Fruit fly (Drosophila melanogaster) whole organism, larva: ENCODE data around the gene CG1578.

Experiments used
- noc ChIP-seq: fragments of 200-800 bp; sonication (Bioruptor generic); optimal IDR thresholded peaks from 3 replicates; lab custom pipeline; 2019; ENCODE audit warnings: missing biosample characterization, mild to moderate bottlenecking, missing genetic modification characterization, moderate library complexity

Gene CG1578

dm6 chrX:11816434-11816948 lies at the start of gene CG1578, which contains the start of gene rudhira:
TSS of gene CG1578 (minus strand) at chrX:11816551.
TSS of gene rudhira (plus strand) at chrX:11816898.
- no peak for TF ChIP-seq noc (tag; lab: Kevin White, UChicago)

- no peak for TF ChIP-seq noc (tag; lab: Kevin White, UChicago)
Measured at dm6 chrX:11858439-11858813, 42.1 kb upstream of the CG1578 start.

- peak; percentile 77 for TF ChIP-seq noc (tag; lab: Kevin White, UChicago)
Measured at dm6 chrX:11857522-11858438, 41.4 kb upstream of the CG1578 start.

- no peak for TF ChIP-seq noc (tag; lab: Kevin White, UChicago)
Measured at dm6 chrX:11856867-11857266, 40.5 kb upstream of the CG1578 start.

dm6 chrX:11855950-11856349 lies 39.6 kb upstream of the CG1578 start:
- no peak for TF ChIP-seq noc (tag; lab: Kevin White, UChicago)

- peak; percentile 30 for TF ChIP-seq noc (tag; lab: Kevin White, UChicago)
Measured at dm6 chrX:11854758-11855465, 38.6 kb upstream of the CG1578 start, which contains the start of the genes CG10347 and ATP7. TSS of gene CG10347 (minus strand) at chrX:11854931. TSS of gene ATP7 (plus strand) at chrX:11855022.

dm6 chrX:11852310-11852709 lies 36.0 kb upstream of the CG1578 start, which contains the start of gene p24-1:
TSS of gene p24-1 (minus strand) at chrX:11852530.
- peak; percentile 31 for TF ChIP-seq noc (tag; lab: Kevin White, UChicago)

dm6 chrX:11849267-11849666 lies 32.9 kb upstream of the CG1578 start:
- no peak for TF ChIP-seq noc (tag; lab: Kevin White, UChicago)

dm6 chrX:11848507-11849264 lies 32.3 kb upstream of the CG1578 start:
- peak; percentile 35 for TF ChIP-seq noc (tag; lab: Kevin White, UChicago)

dm6 chrX:11846049-11846718 lies 29.8 kb upstream of the CG1578 start, which contains the start of gene CG15740:
TSS of gene CG15740 (minus strand) at chrX:11846099.
- TF ChIP-seq noc (tag; lab: Kevin White, UChicago) = no peak

dm6 chrX:11841702-11842378 lies 25.5 kb upstream of the CG1578 start:
- TF ChIP-seq noc (tag; lab: Kevin White, UChicago) = no peak

dm6 chrX:11839308-11839707 lies 23.0 kb upstream of the CG1578 start, which contains the start of gene Cyp28c1:
TSS of gene Cyp28c1 (plus strand) at chrX:11839608.
- no peak for TF ChIP-seq noc (tag; lab: Kevin White, UChicago)

dm6 chrX:11837926-11838325 lies 21.6 kb upstream of the CG1578 start, which contains the start of gene CG15741:
TSS of gene CG15741 (minus strand) at chrX:11838026.
- TF ChIP-seq noc (tag; lab: Kevin White, UChicago) = no peak
